Worm (Caenorhabditis elegans) whole organism, mixed stage, embryonic: ENCODE results near the gene his-40.

Experiments used
- M03D4.4 ChIP-seq: sonication (generic microtip); optimal IDR thresholded peaks from 2 replicates; lab custom pipeline; 2017; ENCODE audit warnings: mild to moderate bottlenecking, missing genetic modification characterization, missing compliant biosample characterization
- blmp-1 ChIP-seq: fragments of 150-350 bp; optimal IDR thresholded peaks from 2 replicates; lab custom pipeline; 2014; ENCODE audit warnings: missing biosample characterization, missing genetic modification characterization
- ceh-39 ChIP-seq: fragments of 150-350 bp; optimal IDR thresholded peaks from 2 replicates; lab custom pipeline; 2014; ENCODE audit warnings: missing biosample characterization, missing genetic modification characterization
- ceh-43 ChIP-seq: fragments of 200-800 bp; sonication (Bioruptor generic); optimal IDR thresholded peaks from 2 replicates; lab custom pipeline; 2018; ENCODE audit warnings: mild to moderate bottlenecking, missing genetic modification characterization, moderate library complexity, missing compliant biosample characterization
- ceh-83 ChIP-seq: fragments of 200-800 bp; sonication (Bioruptor generic); optimal IDR thresholded peaks from 2 replicates; lab custom pipeline; 2018; ENCODE audit warnings: mild to moderate bottlenecking, missing genetic modification characterization, missing compliant biosample characterization
- ces-1 ChIP-seq: fragments of 150-350 bp; optimal IDR thresholded peaks from 2 replicates; lab custom pipeline; 2014; ENCODE audit warnings: missing biosample characterization, missing genetic modification reagents, missing genetic modification characterization
- cnd-1 ChIP-seq: fragments of 200-800 bp; sonication (Bioruptor generic); optimal IDR thresholded peaks from 2 replicates; lab custom pipeline; 2018; ENCODE audit warnings: mild to moderate bottlenecking, missing genetic modification characterization, missing compliant biosample characterization
- flh-1 ChIP-seq: fragments of 200-800 bp; sonication (Bioruptor generic); optimal IDR thresholded peaks from 2 replicates; lab custom pipeline; 2018; ENCODE audit warnings: mild to moderate bottlenecking, missing genetic modification characterization, moderate library complexity, missing compliant biosample characterization
- ham-2 ChIP-seq: fragments of 200-800 bp; sonication (Bioruptor generic); optimal IDR thresholded peaks from 2 replicates; lab custom pipeline; 2018; ENCODE audit warnings: mild to moderate bottlenecking, missing genetic modification characterization, missing compliant biosample characterization
- hlh-1 ChIP-seq: fragments of 150-350 bp; optimal IDR thresholded peaks from 2 replicates; lab custom pipeline; 2014; ENCODE audit warnings: missing biosample characterization, missing genetic modification reagents, missing genetic modification characterization
- lin-32 ChIP-seq: fragments of 200-800 bp; sonication (Bioruptor generic); optimal IDR thresholded peaks from 2 replicates; lab custom pipeline; 2018; ENCODE audit warnings: mild to moderate bottlenecking, missing genetic modification characterization, missing compliant biosample characterization
- lsy-2 ChIP-seq: fragments of 150-350 bp; optimal IDR thresholded peaks from 2 replicates; lab custom pipeline; 2014; ENCODE audit warnings: missing biosample characterization, missing genetic modification characterization
- mab-5 ChIP-seq: fragments of 150-350 bp; optimal IDR thresholded peaks from 2 replicates; lab custom pipeline; 2014; ENCODE audit warnings: missing biosample characterization, missing genetic modification characterization
- mep-1 ChIP-seq: fragments of 150-350 bp; optimal IDR thresholded peaks from 2 replicates; lab custom pipeline; 2017; ENCODE audit warnings: missing biosample characterization, missing genetic modification reagents, missing genetic modification characterization, inconsistent platforms
- mls-2 ChIP-seq: sonication (generic microtip); optimal IDR thresholded peaks from 2 replicates; lab custom pipeline; 2016; ENCODE audit warnings: mild to moderate bottlenecking, missing genetic modification characterization, moderate library complexity, missing compliant biosample characterization
- nhr-12 ChIP-seq: fragments of 150-350 bp; optimal IDR thresholded peaks from 2 replicates; lab custom pipeline; 2014; ENCODE audit warnings: missing biosample characterization, missing genetic modification characterization
- nhr-2 ChIP-seq: fragments of 150-350 bp; optimal IDR thresholded peaks from 2 replicates; lab custom pipeline; 2014; ENCODE audit warnings: missing biosample characterization, missing genetic modification characterization
- nhr-28 ChIP-seq: fragments of 150-350 bp; optimal IDR thresholded peaks from 2 replicates; lab custom pipeline; 2014; ENCODE audit warnings: missing biosample characterization, missing genetic modification characterization
- nhr-76 ChIP-seq: sonication (generic microtip); optimal IDR thresholded peaks from 2 replicates; lab custom pipeline; 2017; ENCODE audit warnings: missing biosample characterization, missing genetic modification characterization
- pha-4 ChIP-seq: fragments of 150-350 bp; optimal IDR thresholded peaks from 2 replicates; lab custom pipeline; 2018; ENCODE audit warnings: missing biosample characterization, missing genetic modification reagents, missing genetic modification characterization
- sem-2 ChIP-seq: fragments of 200-800 bp; sonication (Bioruptor generic); optimal IDR thresholded peaks from 2 replicates; lab custom pipeline; 2018; ENCODE audit warnings: mild to moderate bottlenecking, missing genetic modification characterization, missing compliant biosample characterization
- snpc-4 ChIP-seq: fragments of 150-350 bp; optimal IDR thresholded peaks from 2 replicates; lab custom pipeline; 2014; ENCODE audit warnings: missing biosample characterization, missing genetic modification characterization
- sptf-1 ChIP-seq: sonication (generic microtip); optimal IDR thresholded peaks from 2 replicates; lab custom pipeline; 2017; ENCODE audit warnings: mild to moderate bottlenecking, missing genetic modification characterization, moderate library complexity, missing compliant biosample characterization
- tbx-8 ChIP-seq: fragments of 200-800 bp; sonication (Bioruptor generic); optimal IDR thresholded peaks from 2 replicates; lab custom pipeline; 2018; ENCODE audit warnings: mild to moderate bottlenecking, missing genetic modification characterization, moderate library complexity, missing compliant biosample characterization
- unc-120 ChIP-seq: sonication (generic microtip); optimal IDR thresholded peaks from 2 replicates; lab custom pipeline; 2017; ENCODE audit warnings: missing genetic modification characterization, missing compliant biosample characterization; ENCODE audit not compliant: poor library complexity, severe bottlenecking
- unc-39 ChIP-seq: fragments of 150-350 bp; optimal IDR thresholded peaks from 2 replicates; lab custom pipeline; 2014; ENCODE audit warnings: missing biosample characterization, missing genetic modification characterization
- zip-8 ChIP-seq: fragments of 150-350 bp; optimal IDR thresholded peaks from 2 replicates; lab custom pipeline; 2014; ENCODE audit warnings: missing biosample characterization, missing genetic modification characterization

his-40 gene

DNA sequence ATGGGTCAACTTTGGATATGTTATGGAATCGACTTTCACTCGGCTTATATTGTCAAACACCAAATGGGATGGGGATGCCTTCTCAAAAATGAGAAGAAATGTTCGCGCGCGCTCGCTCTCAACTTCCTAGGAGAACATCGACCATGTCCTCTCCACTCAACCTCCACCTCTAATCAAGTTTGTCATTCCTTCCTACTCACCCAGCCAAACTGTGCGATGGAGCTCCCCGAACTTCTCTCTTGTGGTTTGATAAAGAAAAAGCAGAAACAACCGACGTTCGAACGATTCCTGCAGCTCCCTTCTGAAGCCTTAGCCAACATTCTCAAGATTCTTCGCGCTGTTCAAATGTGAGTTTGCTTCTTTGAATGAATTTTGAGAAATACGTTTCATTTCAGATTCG, 3.3 kb downstream of the his-40 start:
- TF ChIP-seq cnd-1 (tag; lab: Kevin White, UChicago) (no peak), lin-32 (GFP tag; lab: Kevin White, UChicago) (no peak), nhr-28 (tag; lab: Kevin White, UChicago) (no peak), nhr-76 (no peak), unc-39 (no peak), lsy-2 (no peak), hlh-1 (tag; lab: Kevin White, UChicago) (no peak), snpc-4 (tag; lab: Kevin White, UChicago) (no peak), sptf-1 (tag; lab: Kevin White, UChicago) (no peak), mab-5 (tag; lab: Kevin White, UChicago) (no peak), mls-2 (tag; lab: Kevin White, UChicago) (no peak), nhr-12 (tag; lab: Kevin White, UChicago) (no peak), ceh-39 (tag; lab: Kevin White, UChicago) (no peak)

DNA sequence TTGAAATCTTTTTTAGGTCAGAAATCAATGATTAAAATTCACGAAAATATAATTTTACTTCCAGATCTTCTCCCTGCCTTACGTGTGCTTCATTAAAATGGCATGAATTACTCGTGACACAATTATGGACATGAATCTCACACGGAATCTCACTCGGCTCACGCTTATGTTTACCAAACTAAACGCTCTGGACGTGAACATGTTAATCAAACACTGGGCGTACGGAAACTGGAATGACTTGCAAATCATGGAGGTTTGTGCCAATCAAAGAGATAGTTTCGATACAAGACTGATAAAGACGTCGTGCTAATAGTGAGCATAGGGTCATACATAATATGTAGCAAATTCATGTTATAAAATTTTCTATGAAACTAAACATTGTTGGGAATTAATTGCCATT, 4.7 kb downstream of the his-40 start:
- TF ChIP-seq ham-2 (GFP tag; lab: Kevin White, UChicago) (no peak), blmp-1 (tag; lab: Kevin White, UChicago) (no peak), unc-120 (tag; lab: Kevin White, UChicago) (no peak)

DNA sequence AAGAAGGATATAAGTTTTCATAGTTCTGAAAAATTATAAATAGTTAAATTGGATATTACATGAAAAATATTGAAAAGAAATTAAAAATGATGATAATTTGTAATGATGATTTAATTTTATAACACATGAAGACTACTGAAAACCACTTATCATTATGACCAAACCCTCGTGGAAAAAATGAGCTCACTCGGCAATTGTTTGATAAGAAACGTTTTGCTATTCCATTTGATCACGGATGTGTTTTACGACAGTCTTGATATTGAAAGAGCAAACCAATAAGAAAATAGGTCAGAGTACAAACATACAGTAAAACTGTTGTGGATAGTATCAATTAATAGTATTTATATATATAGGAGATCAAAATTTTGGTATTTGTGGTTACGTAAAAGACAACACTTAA, 5.4 kb downstream of the his-40 start, which contains the start of gene spp-3:
Gene spp-3 (minus strand): TSS at position 25 of the 400 bp plus-strand sequence.
- TF ChIP-seq pha-4 (tag; lab: Kevin White, UChicago) (no peak), nhr-2 (tag; lab: Kevin White, UChicago) (no peak), ceh-43 (no peak)
- TF ChIP-seq, all 35 proteins: peak for 0

DNA sequence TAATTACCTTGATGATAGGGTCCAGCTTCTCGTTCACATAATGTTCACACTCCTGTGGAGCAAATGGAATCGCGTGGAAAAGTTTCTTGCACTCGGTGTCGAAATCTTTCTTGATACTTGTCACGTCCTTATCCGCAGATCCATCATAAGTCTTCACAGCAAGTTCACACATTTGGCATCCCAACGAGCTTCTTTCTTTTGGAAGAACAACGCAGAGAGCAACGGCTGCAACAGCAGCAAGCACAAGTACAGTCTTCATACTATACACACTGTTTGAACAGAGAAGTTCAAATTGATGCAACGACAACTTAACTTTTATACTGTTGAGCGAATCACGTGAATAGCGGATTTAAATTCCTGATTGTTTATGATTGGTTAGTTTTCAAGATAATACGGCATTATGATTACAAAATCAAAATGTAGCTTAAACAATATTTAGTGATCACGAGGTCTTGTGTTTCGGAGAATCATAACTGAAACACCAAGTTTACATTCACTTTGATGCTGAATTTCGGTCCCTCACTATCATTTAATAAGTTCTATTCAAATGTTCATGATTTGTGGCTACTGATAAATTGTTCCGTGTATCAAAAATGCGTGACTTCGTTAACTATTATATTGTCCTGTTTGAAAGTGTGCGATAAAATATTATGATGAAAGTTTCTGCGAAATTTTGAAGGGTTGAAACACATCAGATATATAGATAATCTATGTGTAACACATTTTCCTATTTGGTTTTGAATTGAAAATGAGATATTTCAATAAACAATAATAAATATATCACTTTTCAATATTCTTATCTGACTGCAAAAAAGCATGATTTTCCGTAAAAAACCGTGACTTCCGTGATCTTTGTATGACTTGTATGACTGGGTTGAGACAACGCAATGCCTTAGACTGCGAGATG, 6.8 kb downstream of the his-40 start, which contains the start of the genes spp-2 and spp-6:
Gene spp-2 (minus strand): TSS at position 334 of the 907 bp plus-strand sequence.
Gene spp-6 (plus strand): TSS at position 857 of the 907 bp plus-strand sequence.
- TF ChIP-seq mep-1 (tag; lab: Kevin White, UChicago) (no peak), sptf-1 (tag; lab: Kevin White, UChicago) (no peak), ces-1 (GFP tag; lab: Kevin White, UChicago) (no peak), M03D4.4 (tag; lab: Kevin White, UChicago) (no peak), sem-2 (GFP tag; lab: Kevin White, UChicago) (no peak), blmp-1 (tag; lab: Kevin White, UChicago) (no peak), nhr-12 (tag; lab: Kevin White, UChicago) (no peak)

DNA sequence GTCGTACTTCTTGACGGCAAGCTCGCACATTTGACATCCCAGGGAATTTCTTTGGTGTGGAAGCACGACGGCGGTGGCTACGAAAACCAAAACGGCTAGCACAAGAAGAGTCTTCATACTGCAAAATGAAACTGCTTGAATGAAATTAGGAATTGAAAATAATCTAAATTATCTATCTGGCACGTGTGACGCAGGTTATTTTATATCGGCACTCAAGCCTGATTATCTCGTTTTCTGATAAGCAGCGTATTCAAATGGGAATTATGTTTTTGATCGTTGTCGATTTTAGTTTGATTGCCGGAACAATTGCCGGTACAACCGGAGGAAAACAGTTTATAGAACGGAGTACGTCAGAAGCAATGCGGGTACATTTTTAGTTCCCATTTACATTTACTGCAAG, 8.7 kb downstream of the his-40 start, which contains the start of gene spp-4:
Gene spp-4 (minus strand): TSS at position 118 of the 400 bp plus-strand sequence.
- TF ChIP-seq ham-2 (GFP tag; lab: Kevin White, UChicago) (no peak), sem-2 (GFP tag; lab: Kevin White, UChicago) (no peak), ceh-83 (GFP tag; lab: Kevin White, UChicago) (no peak), tbx-8 (no peak), lin-32 (GFP tag; lab: Kevin White, UChicago) (no peak), nhr-12 (tag; lab: Kevin White, UChicago) (no peak), sptf-1 (tag; lab: Kevin White, UChicago) (no peak), nhr-76 (no peak)
- TF ChIP-seq, all 35 proteins: peak for 0

DNA sequence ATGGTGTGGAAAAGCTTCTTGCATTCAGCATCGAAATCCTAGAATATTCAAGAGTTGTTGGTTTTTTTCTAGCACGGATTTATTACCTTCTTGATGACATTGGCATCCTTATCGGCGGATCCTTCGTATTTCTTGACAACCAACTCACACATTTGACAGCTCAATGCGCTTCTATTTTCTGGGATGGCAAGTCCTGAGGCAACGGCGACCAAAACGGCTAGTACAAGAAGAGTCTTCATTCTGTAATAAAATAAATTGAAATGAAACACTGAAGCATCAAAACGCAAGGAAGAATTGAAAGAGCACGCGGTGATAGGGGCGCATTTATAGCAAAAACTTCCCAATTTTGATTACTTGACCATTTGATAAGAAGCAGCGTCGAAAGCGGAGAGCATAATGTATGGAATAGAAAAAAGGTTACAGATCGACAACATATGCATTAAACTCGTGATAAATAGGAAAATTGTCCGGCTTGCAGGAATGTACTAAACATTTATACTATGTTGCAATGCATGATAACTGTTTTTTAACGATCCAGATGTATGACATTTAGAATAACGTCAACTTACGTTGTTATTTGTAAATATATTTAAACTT, 10.3 kb downstream of the his-40 start, which contains the start of gene spp-5:
Gene spp-5 (minus strand): TSS at position 240 of the 597 bp plus-strand sequence.
- TF ChIP-seq flh-1 (GFP tag; lab: Kevin White, UChicago) (no peak), snpc-4 (tag; lab: Kevin White, UChicago) (no peak), ceh-83 (GFP tag; lab: Kevin White, UChicago) (no peak), mls-2 (tag; lab: Kevin White, UChicago) (no peak), sem-2 (GFP tag; lab: Kevin White, UChicago) (no peak), zip-8 (tag; lab: Kevin White, UChicago) (no peak), cnd-1 (tag; lab: Kevin White, UChicago) (no peak)
